Fruit fly (Drosophila melanogaster) whole organism, prepupa: ENCODE results near the gene fru.

Experiments
- Blimp-1 ChIP-seq: fragments of 200-800 bp; sonication (Bioruptor generic); optimal IDR thresholded peaks from 3 replicates; lab custom pipeline; 2017; ENCODE audit warnings: missing biosample characterization, missing genetic modification characterization, mild to moderate bottlenecking, moderate library complexity, missing genetic modification reagents
- CG10669 ChIP-seq: fragments of 200-800 bp; sonication (Bioruptor generic); optimal IDR thresholded peaks from 3 replicates; lab custom pipeline; 2018; ENCODE audit warnings: missing biosample characterization, mild to moderate bottlenecking, missing genetic modification characterization, moderate library complexity
- CG11902 ChIP-seq: fragments of 200-800 bp; sonication (Bioruptor generic); optimal IDR thresholded peaks from 3 replicates; lab custom pipeline; 2016; ENCODE audit warnings: missing biosample characterization, missing genetic modification characterization
- CG15336 ChIP-seq: fragments of 200-800 bp; sonication (Bioruptor generic); IDR thresholded peaks from 2 replicates; pipeline ENCODE4 v1.3.6; 2022; ENCODE audit warnings: missing biosample characterization, missing genetic modification characterization
- CG1621 ChIP-seq: fragments of 200-800 bp; sonication (Bioruptor generic); optimal IDR thresholded peaks from 3 replicates; lab custom pipeline; 2018; ENCODE audit warnings: missing biosample characterization, mild to moderate bottlenecking, missing genetic modification characterization
- CG16779 ChIP-seq: fragments of 200-800 bp; sonication (Bioruptor generic); optimal IDR thresholded peaks from 3 replicates; lab custom pipeline; 2017; ENCODE audit warnings: missing biosample characterization, mild to moderate bottlenecking, missing genetic modification characterization
- CG3032 ChIP-seq: fragments of 200-800 bp; optimal IDR thresholded peaks from 2 replicates; lab custom pipeline; 2019; ENCODE audit warnings: missing biosample characterization, mild to moderate bottlenecking, missing genetic modification characterization, moderate library complexity
- CG31627 ChIP-seq: fragments of 200-800 bp; sonication (Bioruptor generic); optimal IDR thresholded peaks from 3 replicates; lab custom pipeline; 2016; ENCODE audit warnings: missing biosample characterization, missing genetic modification characterization
- CG32006 ChIP-seq: fragments of 200-800 bp; sonication (Bioruptor generic); optimal IDR thresholded peaks from 3 replicates; lab custom pipeline; 2017; ENCODE audit warnings: missing biosample characterization, mild to moderate bottlenecking, missing genetic modification characterization
- CG34406 ChIP-seq: fragments of 200-800 bp; sonication (Bioruptor generic); optimal IDR thresholded peaks from 3 replicates; lab custom pipeline; 2016; ENCODE audit warnings: missing biosample characterization, missing genetic modification characterization
- CG3919 ChIP-seq: fragments of 200-800 bp; sonication (Bioruptor generic); optimal IDR thresholded peaks from 3 replicates; lab custom pipeline; 2016; ENCODE audit warnings: missing biosample characterization, missing genetic modification characterization
- CG4318 ChIP-seq: fragments of 200-800 bp; sonication (Bioruptor generic); optimal IDR thresholded peaks from 3 replicates; lab custom pipeline; 2017; ENCODE audit warnings: missing biosample characterization, mild to moderate bottlenecking, missing genetic modification characterization
- CG6163 ChIP-seq: fragments of 200-800 bp; sonication (Bioruptor generic); IDR thresholded peaks from 3 replicates; pipeline ENCODE4 v1.3.6; 2022; ENCODE audit warnings: missing biosample characterization, missing genetic modification characterization
- CG6276 ChIP-seq: fragments of 200-800 bp; sonication (Bioruptor generic); optimal IDR thresholded peaks from 2 replicates; lab custom pipeline; 2017; ENCODE audit warnings: missing biosample characterization, mild to moderate bottlenecking, missing genetic modification characterization
- CG6792 ChIP-seq: fragments of 200-800 bp; sonication (Bioruptor generic); optimal IDR thresholded peaks from 3 replicates; lab custom pipeline; 2016; ENCODE audit warnings: missing biosample characterization, missing genetic modification characterization
- CG6808 ChIP-seq: fragments of 200-800 bp; sonication (Bioruptor generic); optimal IDR thresholded peaks from 3 replicates; lab custom pipeline; 2017; ENCODE audit warnings: missing biosample characterization, missing genetic modification characterization, mild to moderate bottlenecking, moderate library complexity, missing genetic modification reagents
- CG6854 ChIP-seq: fragments of 200-800 bp; sonication (Bioruptor generic); optimal IDR thresholded peaks from 2 replicates; lab custom pipeline; 2017; ENCODE audit warnings: missing biosample characterization, mild to moderate bottlenecking, missing genetic modification characterization
- CG7368 ChIP-seq: fragments of 200-800 bp; sonication (Bioruptor generic); optimal IDR thresholded peaks from 3 replicates; lab custom pipeline; 2016; ENCODE audit warnings: missing biosample characterization, missing genetic modification characterization
- CG8119 ChIP-seq: fragments of 200-800 bp; sonication (Bioruptor generic); IDR thresholded peaks from 3 replicates; pipeline ENCODE4 v1.3.6; 2022; ENCODE audit warnings: missing biosample characterization, missing genetic modification characterization
- CG8632 ChIP-seq: fragments of 200-800 bp; sonication (Bioruptor generic); optimal IDR thresholded peaks from 3 replicates; lab custom pipeline; 2016; ENCODE audit warnings: missing biosample characterization, missing genetic modification characterization
- Eip75B ChIP-seq: fragments of 200-800 bp; sonication (Bioruptor generic); optimal IDR thresholded peaks from 3 replicates; lab custom pipeline; 2016; ENCODE audit warnings: missing biosample characterization, missing genetic modification characterization
- Eip78C ChIP-seq: fragments of 200-800 bp; sonication (Bioruptor generic); peaks from one replicate; lab custom pipeline; 2016; ENCODE audit warnings: missing biosample characterization, missing genetic modification characterization
- Eip93F ChIP-seq: fragments of 200-800 bp; sonication (Bioruptor generic); optimal IDR thresholded peaks from 2 replicates; lab custom pipeline; 2016; ENCODE audit warnings: missing biosample characterization, mild to moderate bottlenecking, missing genetic modification characterization
- Ets96B ChIP-seq: fragments of 200-800 bp; optimal IDR thresholded peaks from 2 replicates; lab custom pipeline; 2019; ENCODE audit warnings: missing biosample characterization, mild to moderate bottlenecking, missing genetic modification characterization, moderate library complexity
- Hr38 ChIP-seq: sonication (Bioruptor generic); optimal IDR thresholded peaks from 2 replicates; lab custom pipeline; 2016; ENCODE audit warnings: missing biosample characterization, missing genetic modification characterization
- Hr39 ChIP-seq: fragments of 200-800 bp; sonication (Bioruptor generic); optimal IDR thresholded peaks from 2 replicates; lab custom pipeline; 2016; ENCODE audit warnings: missing biosample characterization, missing genetic modification characterization
- Hr4 ChIP-seq: fragments of 200-800 bp; sonication (Bioruptor generic); optimal IDR thresholded peaks from 3 replicates; lab custom pipeline; 2016; ENCODE audit warnings: missing biosample characterization, missing genetic modification characterization
- Lpt ChIP-seq: fragments of 200-800 bp; sonication (Bioruptor generic); optimal IDR thresholded peaks from 3 replicates; lab custom pipeline; 2016; ENCODE audit warnings: missing biosample characterization, missing genetic modification characterization
- Met ChIP-seq: fragments of 200-800 bp; sonication (Bioruptor generic); optimal IDR thresholded peaks from 3 replicates; lab custom pipeline; 2016; ENCODE audit warnings: missing biosample characterization, missing genetic modification characterization
- Smox ChIP-seq: fragments of 200-800 bp; sonication (Bioruptor generic); optimal IDR thresholded peaks from 3 replicates; lab custom pipeline; 2016; ENCODE audit warnings: missing biosample characterization, missing genetic modification characterization
- Sox102F ChIP-seq: fragments of 200-800 bp; sonication (Bioruptor generic); optimal IDR thresholded peaks from 2 replicates; lab custom pipeline; 2016; ENCODE audit warnings: missing biosample characterization, mild to moderate bottlenecking, missing genetic modification characterization
- Sox14 ChIP-seq: fragments of 200-800 bp; sonication (Bioruptor generic); optimal IDR thresholded peaks from 3 replicates; lab custom pipeline; 2016; ENCODE audit warnings: missing biosample characterization, missing genetic modification characterization
- Sox15 ChIP-seq: fragments of 200-800 bp; sonication (Bioruptor generic); optimal IDR thresholded peaks from 3 replicates; lab custom pipeline; 2016; ENCODE audit warnings: missing biosample characterization, missing genetic modification characterization
- achi ChIP-seq: fragments of 200-800 bp; sonication (Bioruptor generic); optimal IDR thresholded peaks from 3 replicates; lab custom pipeline; 2016; ENCODE audit warnings: missing biosample characterization, missing genetic modification characterization
- cyc ChIP-seq: fragments of 200-800 bp; sonication (Bioruptor generic); optimal IDR thresholded peaks from 3 replicates; lab custom pipeline; 2016; ENCODE audit warnings: missing biosample characterization, missing genetic modification characterization
- dac ChIP-seq: fragments of 200-800 bp; sonication (Bioruptor generic); optimal IDR thresholded peaks from 2 replicates; lab custom pipeline; 2017; ENCODE audit warnings: missing biosample characterization, mild to moderate bottlenecking, missing genetic modification characterization
- dsx ChIP-seq: fragments of 200-800 bp; optimal IDR thresholded peaks from 3 replicates; lab custom pipeline; 2019; ENCODE audit warnings: missing biosample characterization, mild to moderate bottlenecking, missing genetic modification characterization, moderate library complexity; ENCODE audit not compliant: poor library complexity, severe bottlenecking
- eg ChIP-seq: fragments of 200-800 bp; sonication (Bioruptor generic); IDR thresholded peaks from 3 replicates; pipeline ENCODE4 v1.3.6; 2022; ENCODE audit warnings: missing biosample characterization, missing genetic modification characterization
- esn ChIP-seq: fragments of 200-800 bp; sonication (Bioruptor generic); optimal IDR thresholded peaks from 2 replicates; lab custom pipeline; 2016; ENCODE audit warnings: missing biosample characterization, mild to moderate bottlenecking, missing genetic modification characterization, moderate library complexity
- fd59A ChIP-seq: fragments of 200-800 bp; sonication (Bioruptor generic); optimal IDR thresholded peaks from 2 replicates; lab custom pipeline; 2017; ENCODE audit warnings: missing biosample characterization, mild to moderate bottlenecking, missing genetic modification characterization, missing genetic modification reagents
- fkh ChIP-seq: fragments of 200-800 bp; sonication (Bioruptor generic); optimal IDR thresholded peaks from 3 replicates; lab custom pipeline; 2017; ENCODE audit warnings: missing biosample characterization, mild to moderate bottlenecking, missing genetic modification characterization, moderate library complexity
- lz ChIP-seq: fragments of 200-800 bp; sonication (Bioruptor generic); optimal IDR thresholded peaks from 3 replicates; lab custom pipeline; 2016; ENCODE audit warnings: missing biosample characterization, missing genetic modification characterization
- net ChIP-seq: fragments of 200-800 bp; sonication (Bioruptor generic); optimal IDR thresholded peaks from 3 replicates; lab custom pipeline; 2016; ENCODE audit warnings: missing biosample characterization, missing genetic modification characterization
- pdm3 ChIP-seq: fragments of 200-800 bp; sonication (Bioruptor generic); optimal IDR thresholded peaks from 3 replicates; lab custom pipeline; 2016; ENCODE audit warnings: missing biosample characterization, missing genetic modification characterization
- ss ChIP-seq, 2 experiments: fragments of 200-800 bp; sonication (Bioruptor generic); optimal IDR thresholded peaks; 2 replicates in 1 of 2; 3 replicates in 1 of 2; lab custom pipeline; 2017 to 2018; ENCODE audit warnings: mild to moderate bottlenecking in 2 of 2, missing biosample characterization in 2 of 2, missing genetic modification characterization in 2 of 2, moderate library complexity in 1 of 2
- svp ChIP-seq: fragments of 200-800 bp; sonication (Bioruptor generic); peaks from one replicate; lab custom pipeline; 2016; ENCODE audit warnings: missing biosample characterization, missing genetic modification characterization
- topi ChIP-seq: fragments of 200-800 bp; sonication (Bioruptor generic); optimal IDR thresholded peaks from 3 replicates; lab custom pipeline; 2016; ENCODE audit warnings: missing biosample characterization, missing genetic modification characterization
- vri ChIP-seq: fragments of 200-800 bp; sonication (Bioruptor generic); optimal IDR thresholded peaks from 3 replicates; lab custom pipeline; 2016; ENCODE audit warnings: missing biosample characterization, mild to moderate bottlenecking, missing genetic modification characterization

Gene fru

DNA sequence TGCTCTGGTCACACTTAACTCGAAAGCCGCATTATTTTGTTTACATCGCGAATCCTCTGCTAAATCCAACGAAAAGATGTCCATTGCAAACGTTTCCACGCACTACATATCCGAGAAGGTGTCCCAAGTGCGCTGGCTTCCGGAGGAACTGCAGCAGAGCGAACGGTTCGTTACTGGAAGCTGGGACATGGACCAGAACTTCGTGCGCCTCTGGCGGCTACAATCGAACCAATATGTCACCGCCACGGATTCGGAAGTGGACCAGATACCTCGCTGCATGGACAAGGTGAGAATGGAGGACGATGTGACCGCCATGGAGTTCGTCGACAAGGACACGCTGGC is 178.8 kb downstream of the fru start:
- TF ChIP-seq eg (GFP tag; lab: Robert Waterston, UW) (no peak), Met (GFP tag; lab: Kevin White, UChicago) (no peak), topi (GFP tag; lab: Kevin White, UChicago) (no peak), ss (GFP tag; optimal IDR thresholded peaks at IDR 0.05; lab: Kevin White, UChicago) (no peak), CG6854 (no peak), CG6808 (no peak), Hr38 (no peak), CG3919 (GFP tag; lab: Kevin White, UChicago) (no peak), CG4318 (GFP tag; lab: Kevin White, UChicago) (no peak), Blimp-1 (no peak), CG15336 (GFP tag; lab: Robert Waterston, UW) (no peak), CG8119 (GFP tag; lab: Robert Waterston, UW) (no peak), achi (no peak), CG3032 (tag; lab: Kevin White, UChicago) (no peak), CG32006 (GFP tag; lab: Kevin White, UChicago) (no peak), svp (GFP tag; lab: Kevin White, UChicago) (no peak), Lpt (GFP tag; lab: Kevin White, UChicago) (no peak), CG31627 (GFP tag; lab: Kevin White, UChicago) (no peak)

dm6 chr3R:18365978-18366643 is 179.3 kb downstream of the fru start, which contains the start of the genes WRNexo and Nup43:
TSS of gene WRNexo (minus strand) at chr3R:18366162.
TSS of gene Nup43 (plus strand) at chr3R:18366638.
- TF ChIP-seq Ets96B (tag; lab: Kevin White, UChicago) (peak; percentile 2), CG1621 (tag; lab: Kevin White, UChicago) (no peak), CG6854 (no peak), net (GFP tag; lab: Kevin White, UChicago) (peak; percentile 4), CG6792 (GFP tag; lab: Kevin White, UChicago) (peak; percentile 31), CG16779 (no peak), Hr4 (peak; percentile 56), Smox (GFP tag; lab: Kevin White, UChicago) (peak; percentile 45), topi (GFP tag; lab: Kevin White, UChicago) (peak; percentile 29), CG10669 (GFP tag; lab: Kevin White, UChicago) (peak; percentile 6), Sox14 (GFP tag; lab: Kevin White, UChicago) (peak; percentile 57), dac (GFP tag; lab: Kevin White, UChicago) (no peak), CG4318 (GFP tag; lab: Kevin White, UChicago) (no peak), fd59A (GFP tag; lab: Kevin White, UChicago) (no peak), Met (GFP tag; lab: Kevin White, UChicago) (peak; percentile 21), Eip75B (GFP tag; lab: Kevin White, UChicago) (peak; percentile 30), Hr39 (peak; percentile 56), CG8119 (GFP tag; lab: Robert Waterston, UW) (no peak), CG7368 (GFP tag; lab: Kevin White, UChicago) (no peak), Blimp-1 (no peak), lz (GFP tag; lab: Kevin White, UChicago) (peak; percentile 37), Eip78C (GFP tag; lab: Kevin White, UChicago) (peak; percentile 72), Sox15 (GFP tag; lab: Kevin White, UChicago) (peak; percentile 26), dsx (GFP tag; lab: Kevin White, UChicago) (no peak), CG34406 (GFP tag; lab: Kevin White, UChicago) (peak; percentile 22), CG8632 (GFP tag; lab: Kevin White, UChicago) (no peak), pdm3 (peak; percentile 52), Sox102F (GFP tag; lab: Kevin White, UChicago) (no peak), CG15336 (GFP tag; lab: Robert Waterston, UW) (no peak), CG31627 (GFP tag; lab: Kevin White, UChicago) (peak; percentile 49), fkh (peak; percentile 47), vri (no peak), Lpt (GFP tag; lab: Kevin White, UChicago) (no peak), CG3032 (tag; lab: Kevin White, UChicago) (peak; percentile 43), eg (GFP tag; lab: Robert Waterston, UW) (no peak), Eip93F (GFP tag; lab: Kevin White, UChicago) (no peak), esn (GFP tag; lab: Kevin White, UChicago) (peak; percentile 53), Hr38 (no peak), CG6808 (no peak), CG6163 (GFP tag; lab: Robert Waterston, UW) (no peak; the same call in 2 of the 3 replicates), CG6276 (no peak), cyc (GFP tag; lab: Kevin White, UChicago) (peak; percentile 54), CG11902 (GFP tag; lab: Kevin White, UChicago) (peak; percentile 40)
